Worm (Caenorhabditis elegans): ENCODE results near the gene ZK354.2.

DNA sequence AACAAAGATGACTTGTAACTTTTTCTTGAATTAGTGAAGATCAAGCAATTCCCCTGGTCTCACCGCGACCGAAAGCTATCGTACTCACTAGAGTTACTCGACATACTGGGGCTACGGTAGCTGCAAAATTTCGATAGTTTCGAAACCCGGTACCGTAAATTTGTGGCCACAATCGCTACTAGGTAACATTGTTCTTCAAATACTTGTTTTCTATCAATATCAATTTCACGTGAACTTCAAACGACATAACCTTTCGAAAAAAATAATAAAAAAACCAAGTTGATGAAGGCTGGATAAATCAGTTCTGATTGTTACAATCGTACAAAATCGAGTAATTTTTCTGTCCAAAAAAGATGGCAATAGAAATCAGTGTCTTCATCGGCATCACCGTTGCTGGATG, 40.7 kb upstream of the ZK354.2 start, which contains the start of gene F36H12.3:
- no peak for TF ChIP-seq snpc-4 (tag; optimal IDR thresholded peaks at IDR 0.05)
- TF ChIP-seq unc-62 (GFP tag; optimal IDR thresholded peaks at IDR 0.05) = no peak
- no peak for TF ChIP-seq elt-3 (tag; optimal IDR thresholded peaks at IDR 0.05)
- TF ChIP-seq nhr-237 (tag; optimal IDR thresholded peaks at IDR 0.05) = no peak
- TF ChIP-seq nhr-28 (tag; optimal IDR thresholded peaks at IDR 0.05) = no peak
- no peak for TF ChIP-seq pha-4 (tag; optimal IDR thresholded peaks at IDR 0.05)
- TF ChIP-seq bed-3 (GFP tag; optimal IDR thresholded peaks at IDR 0.05) = no peak
- TF ChIP-seq mab-5 (tag; optimal IDR thresholded peaks at IDR 0.05) = no peak
- TF ChIP-seq nhr-12 (tag; optimal IDR thresholded peaks at IDR 0.05) = no peak

Measured in whole organism, mixed stage, embryonic.